Worm (Caenorhabditis elegans) whole organism, L3 larva: Measurements from ENCODE around the gene dnj-1.
A peak's percentile ranks its signal among the peaks of the same experiment; 100 is the strongest.
"Not testable (repeated sequence)": the region's sequence is repeated elsewhere in the genome, so short reads cannot be mapped to it uniquely, and the experiment has no call there.

ENCODE experiments used
- R02D3.7 ChIP-seq: fragments of 150-350 bp; optimal IDR thresholded peaks from 2 replicates; lab custom pipeline; 2014; ENCODE audit warnings: missing biosample characterization, missing genetic modification characterization
- ZK546.5 ChIP-seq: sonication (generic microtip); optimal IDR thresholded peaks from 2 replicates; lab custom pipeline; 2017; ENCODE audit warnings: missing biosample characterization, missing genetic modification characterization
- aly-2 ChIP-seq: fragments of 150-350 bp; optimal IDR thresholded peaks from 2 replicates; lab custom pipeline; 2014; ENCODE audit warnings: missing biosample characterization, missing genetic modification characterization
- ama-1 ChIP-seq: fragments of 150-350 bp; optimal IDR thresholded peaks from 2 replicates; lab custom pipeline; 2018
- ceh-28 ChIP-seq: fragments of 150-350 bp; optimal IDR thresholded peaks from 2 replicates; lab custom pipeline; 2014; ENCODE audit warnings: missing biosample characterization, missing genetic modification reagents, missing genetic modification characterization
- ceh-9 ChIP-seq: sonication (generic microtip); optimal IDR thresholded peaks from 2 replicates; lab custom pipeline; 2018; ENCODE audit warnings: missing biosample characterization, missing genetic modification characterization
- egl-5 ChIP-seq: fragments of 150-350 bp; optimal IDR thresholded peaks from 2 replicates; lab custom pipeline; 2017; ENCODE audit warnings: missing biosample characterization, missing genetic modification reagents, missing genetic modification characterization, inconsistent platforms
- elt-1 ChIP-seq: fragments of 150-350 bp; optimal IDR thresholded peaks from 2 replicates; lab custom pipeline; 2014; ENCODE audit warnings: missing biosample characterization, missing genetic modification characterization
- elt-2 ChIP-seq: sonication (generic microtip); optimal IDR thresholded peaks from 2 replicates; lab custom pipeline; 2016; ENCODE audit warnings: missing genetic modification reagents, mild to moderate bottlenecking, missing genetic modification characterization, missing compliant biosample characterization
- fkh-10 ChIP-seq: sonication (generic microtip); optimal IDR thresholded peaks from 2 replicates; lab custom pipeline; 2017; ENCODE audit warnings: missing biosample characterization, missing genetic modification reagents, missing genetic modification characterization
- fkh-2 ChIP-seq: fragments of 150-350 bp; optimal IDR thresholded peaks from 2 replicates; lab custom pipeline; 2014; ENCODE audit warnings: missing biosample characterization, missing genetic modification reagents, missing genetic modification characterization
- fos-1 ChIP-seq: fragments of 150-350 bp; optimal IDR thresholded peaks from 2 replicates; lab custom pipeline; 2014; ENCODE audit warnings: missing biosample characterization, missing genetic modification characterization
- hmg-11 ChIP-seq: sonication (generic microtip); optimal IDR thresholded peaks from 2 replicates; lab custom pipeline; 2016; ENCODE audit warnings: missing genetic modification characterization, missing compliant biosample characterization
- jun-1 ChIP-seq: fragments of 150-350 bp; optimal IDR thresholded peaks from 2 replicates; lab custom pipeline; 2014; ENCODE audit warnings: missing biosample characterization, missing genetic modification reagents, missing genetic modification characterization
- lin-15B ChIP-seq: fragments of 150-350 bp; optimal IDR thresholded peaks from 2 replicates; lab custom pipeline; 2014; ENCODE audit warnings: missing biosample characterization, missing genetic modification characterization
- lin-39 ChIP-seq: fragments of 150-350 bp; optimal IDR thresholded peaks from 2 replicates; lab custom pipeline; 2018; ENCODE audit warnings: missing biosample characterization, missing genetic modification reagents, missing genetic modification characterization
- mdl-1 ChIP-seq: fragments of 150-350 bp; optimal IDR thresholded peaks from 2 replicates; lab custom pipeline; 2014; ENCODE audit warnings: missing biosample characterization, missing genetic modification characterization
- mml-1 ChIP-seq: fragments of 150-350 bp; sonication (generic microtip); optimal IDR thresholded peaks from 3 replicates; lab custom pipeline; 2014; ENCODE audit warnings: missing biosample characterization, missing genetic modification characterization
- nfya-1 ChIP-seq: sonication (generic microtip); optimal IDR thresholded peaks from 2 replicates; lab custom pipeline; 2017; ENCODE audit warnings: missing genetic modification characterization, mild to moderate bottlenecking, missing compliant biosample characterization, antibody characterized with exemption, moderate library complexity; ENCODE audit not compliant: insufficient read depth
- nhr-11 ChIP-seq: fragments of 150-350 bp; optimal IDR thresholded peaks from 2 replicates; lab custom pipeline; 2014; ENCODE audit warnings: missing biosample characterization, missing genetic modification characterization
- nhr-23 ChIP-seq: fragments of 150-350 bp; optimal IDR thresholded peaks from 2 replicates; lab custom pipeline; 2014; ENCODE audit warnings: missing biosample characterization, missing genetic modification reagents, missing genetic modification characterization
- nhr-237 ChIP-seq: fragments of 150-350 bp; optimal IDR thresholded peaks from 2 replicates; lab custom pipeline; 2014; ENCODE audit warnings: missing biosample characterization, missing genetic modification characterization
- nhr-25 ChIP-seq: sonication (generic microtip); optimal IDR thresholded peaks from 2 replicates; lab custom pipeline; 2017; ENCODE audit warnings: missing biosample characterization, missing genetic modification characterization
- nhr-28 ChIP-seq: fragments of 150-350 bp; optimal IDR thresholded peaks from 2 replicates; lab custom pipeline; 2014; ENCODE audit warnings: missing biosample characterization, missing genetic modification characterization
- nhr-67 ChIP-seq: fragments of 150-350 bp; optimal IDR thresholded peaks from 2 replicates; lab custom pipeline; 2014; ENCODE audit warnings: missing biosample characterization, missing genetic modification characterization
- nhr-77 ChIP-seq: fragments of 150-350 bp; optimal IDR thresholded peaks from 2 replicates; lab custom pipeline; 2014; ENCODE audit warnings: missing biosample characterization, missing genetic modification characterization
- pha-4 ChIP-seq: fragments of 150-350 bp; optimal IDR thresholded peaks from 2 replicates; lab custom pipeline; 2014; ENCODE audit warnings: missing biosample characterization, missing genetic modification reagents, missing genetic modification characterization
- pqm-1 ChIP-seq: fragments of 150-350 bp; optimal IDR thresholded peaks from 2 replicates; lab custom pipeline; 2017; ENCODE audit warnings: missing biosample characterization, missing genetic modification characterization, inconsistent platforms
- skn-1 ChIP-seq: fragments of 150-350 bp; optimal IDR thresholded peaks from 2 replicates; lab custom pipeline; 2014; ENCODE audit warnings: missing biosample characterization, missing genetic modification characterization
- snpc-4 ChIP-seq: fragments of 150-350 bp; optimal IDR thresholded peaks from 2 replicates; lab custom pipeline; 2014; ENCODE audit warnings: missing biosample characterization, missing genetic modification characterization
- tbx-2 ChIP-seq: sonication (generic microtip); optimal IDR thresholded peaks from 2 replicates; lab custom pipeline; 2016; ENCODE audit warnings: mild to moderate bottlenecking, missing genetic modification characterization, missing compliant biosample characterization
- unc-39 ChIP-seq: sonication (generic microtip); optimal IDR thresholded peaks from 4 replicates; lab custom pipeline; 2017; ENCODE audit warnings: missing biosample characterization, missing genetic modification characterization
- ztf-4 ChIP-seq: fragments of 150-350 bp; optimal IDR thresholded peaks from 2 replicates; lab custom pipeline; 2014; ENCODE audit warnings: missing biosample characterization, missing genetic modification characterization

Gene dnj-1

DNA sequence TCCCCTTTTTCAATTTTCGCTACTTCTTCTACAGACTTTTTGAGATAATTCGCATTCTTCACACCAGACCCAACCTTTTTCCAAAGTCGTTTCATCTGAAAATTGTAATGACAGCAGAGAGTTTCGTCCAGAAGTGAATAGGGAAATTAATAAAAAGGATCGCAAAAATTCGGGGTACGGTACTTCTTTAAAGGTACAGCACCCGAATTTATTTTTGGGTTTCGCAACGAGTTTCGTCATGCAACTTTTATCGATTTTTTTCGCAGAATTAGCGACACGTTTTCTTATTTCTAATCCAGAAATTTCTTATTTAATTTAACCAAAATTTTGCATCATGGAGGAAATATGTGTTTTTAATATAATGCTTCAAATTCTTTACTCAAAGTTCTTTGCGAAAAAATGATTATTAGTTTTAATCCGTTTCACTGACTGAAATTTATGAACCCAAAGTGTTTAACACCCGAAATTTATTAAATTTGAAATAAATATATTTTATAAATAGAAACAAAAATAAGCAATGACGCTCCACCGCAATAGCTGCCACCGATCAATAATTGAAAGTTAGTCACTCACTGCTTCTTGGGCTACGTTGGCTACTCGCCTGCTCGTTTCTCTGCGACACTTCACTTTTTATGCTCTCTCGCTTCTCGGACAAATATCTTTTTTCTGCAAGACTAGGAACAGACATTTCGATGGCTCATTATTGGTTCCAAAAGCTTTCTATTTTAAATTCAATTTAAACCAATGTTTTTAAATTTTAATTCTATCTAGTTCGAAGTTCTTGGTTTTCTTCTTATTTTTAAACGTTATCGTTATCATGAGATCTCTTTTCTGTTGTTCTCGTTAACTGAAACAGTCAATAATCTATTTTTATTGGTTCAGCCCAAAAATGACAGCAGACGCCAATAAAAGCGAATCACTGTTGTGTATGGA lies at the start of gene dnj-1, which contains the start of gene B0035.15:
TSS of gene dnj-1 (plus strand) at position 883 of the 933 bp plus-strand sequence.
TSS of gene B0035.15 (minus strand) at position 99 of the 933 bp plus-strand sequence.
- peak; percentile 6 for TF ChIP-seq egl-5 (tag; lab: Kevin White, UChicago)
- peak; percentile 7 for TF ChIP-seq elt-2 (tag; lab: Kevin White, UChicago)
- TF ChIP-seq nhr-77 (tag; lab: Kevin White, UChicago): no peak
- TF ChIP-seq lin-15B (tag; lab: Kevin White, UChicago): peak; percentile 73
- peak; percentile 63 for TF ChIP-seq pha-4 (tag; lab: Kevin White, UChicago)
- TF ChIP-seq elt-1 (tag; lab: Kevin White, UChicago): no peak
- TF ChIP-seq unc-39 (tag; lab: Kevin White, UChicago): no peak
- TF ChIP-seq lin-39 (tag; lab: Kevin White, UChicago): peak; percentile 27
- TF ChIP-seq fos-1: no peak
- TF ChIP-seq nhr-23 (tag; lab: Kevin White, UChicago): peak; percentile 0
- TF ChIP-seq ceh-28 (tag; lab: Kevin White, UChicago): peak; percentile 57
- TF ChIP-seq snpc-4 (tag; lab: Kevin White, UChicago): peak; percentile 33
- TF ChIP-seq nhr-28 (tag; lab: Kevin White, UChicago): no peak
- no peak for TF ChIP-seq ZK546.5 (tag; lab: Kevin White, UChicago)
- TF ChIP-seq nfya-1 (tag; lab: Kevin White, UChicago): peak; percentile 74
- TF ChIP-seq mml-1 (tag; lab: Kevin White, UChicago): no peak
- TF ChIP-seq tbx-2 (tag; lab: Kevin White, UChicago): no peak
- TF ChIP-seq ztf-4 (tag; lab: Kevin White, UChicago): no peak
- TF ChIP-seq R02D3.7: no peak
- TF ChIP-seq hmg-11: peak; percentile 57
- TF ChIP-seq jun-1 (tag; lab: Kevin White, UChicago): no peak
- no peak for TF ChIP-seq fkh-2 (tag; lab: Kevin White, UChicago)
- no peak for TF ChIP-seq ceh-9
- no peak for TF ChIP-seq nhr-25 (tag; lab: Kevin White, UChicago)
- TF ChIP-seq fkh-10 (GFP tag; lab: Kevin White, UChicago): no peak
- TF ChIP-seq nhr-11 (tag; lab: Kevin White, UChicago): no peak

DNA sequence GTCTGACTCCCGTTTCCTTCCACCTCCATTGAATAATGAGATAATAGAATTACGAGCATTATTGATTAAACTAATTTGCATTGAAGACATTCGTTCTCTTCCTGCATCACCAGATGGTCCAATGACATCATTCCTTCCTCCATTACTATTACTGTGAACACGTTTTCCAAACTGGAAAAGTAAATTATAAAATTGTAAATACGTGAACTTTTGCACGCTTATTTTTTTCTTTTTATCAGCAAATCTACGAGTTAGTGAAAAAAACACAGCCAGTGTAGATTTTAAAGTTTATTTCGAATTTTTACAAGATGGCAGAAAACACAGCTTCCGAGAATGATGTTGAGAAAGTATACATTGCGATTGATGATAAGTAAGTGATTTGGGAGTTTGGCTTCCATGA lies 45.1 kb upstream of the dnj-1 start, which contains the start of gene C05C12.1:
TSS of gene C05C12.1 (plus strand) at position 301 of the 400 bp plus-strand sequence.
- TF ChIP-seq ztf-4, skn-1, fkh-2 (tag; lab: Kevin White, UChicago): not testable (repeated sequence)
- TF ChIP-seq, all 47 proteins: peak for 0; not testable (repeated sequence) for 47

- TF ChIP-seq unc-39 (tag; lab: Kevin White, UChicago) (no peak), nhr-77 (tag; lab: Kevin White, UChicago) (no peak), aly-2 (tag; lab: Kevin White, UChicago) (no peak), elt-2 (tag; lab: Kevin White, UChicago) (peak; percentile 89), pqm-1 (tag; lab: Kevin White, UChicago) (peak; percentile 64), jun-1 (tag; lab: Kevin White, UChicago) (peak; percentile 63)
- TF ChIP-seq, all 47 proteins: peak for 3
Measured at ce11 chrIV:11257476-11257875, 41.4 kb upstream of the dnj-1 start.

DNA sequence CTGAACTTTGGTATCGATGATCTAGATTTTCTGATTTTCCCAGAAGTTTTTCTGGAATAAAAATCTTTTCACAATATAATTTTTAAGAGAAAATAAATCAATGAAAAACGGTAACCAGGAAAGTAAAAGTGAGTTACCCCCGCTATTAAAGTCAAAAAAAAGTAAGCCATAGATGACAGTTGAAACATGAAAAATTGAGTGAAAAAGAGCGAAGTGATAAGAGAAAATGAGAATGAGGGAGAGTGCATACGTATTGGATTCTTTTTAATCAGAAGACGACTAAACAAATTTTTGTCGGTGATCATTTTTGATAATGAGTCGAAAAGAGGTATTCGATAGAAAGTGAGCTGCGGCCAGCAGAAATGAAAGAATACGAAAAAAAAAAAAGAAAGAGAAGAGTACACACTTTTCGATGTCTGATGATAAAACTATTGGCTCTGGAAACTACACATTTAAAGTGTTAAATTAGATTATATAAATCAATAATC lies 39.3 kb upstream of the dnj-1 start, which contains the start of gene gtl-1:
TSS of gene gtl-1 (minus strand) at position 51 of the 488 bp plus-strand sequence.
- no peak for TF ChIP-seq nhr-237 (tag; lab: Kevin White, UChicago)
- TF ChIP-seq nhr-25 (tag; lab: Kevin White, UChicago): no peak
- no peak for TF ChIP-seq ama-1 (lab: Kevin White, UChicago)
- TF ChIP-seq pha-4 (tag; lab: Kevin White, UChicago): peak; percentile 8
- TF ChIP-seq nhr-67 (tag; lab: Kevin White, UChicago): no peak
- no peak for TF ChIP-seq lin-39 (tag; lab: Kevin White, UChicago)
- TF ChIP-seq egl-5 (tag; lab: Kevin White, UChicago): no peak
- no peak for TF ChIP-seq tbx-2 (tag; lab: Kevin White, UChicago)
- TF ChIP-seq elt-2 (tag; lab: Kevin White, UChicago): peak; percentile 87
- no peak for TF ChIP-seq hmg-11
- no peak for TF ChIP-seq aly-2 (tag; lab: Kevin White, UChicago)
- no peak for TF ChIP-seq nhr-23 (tag; lab: Kevin White, UChicago)
- peak; percentile 27 for TF ChIP-seq pqm-1 (tag; lab: Kevin White, UChicago)
- TF ChIP-seq mdl-1 (tag; lab: Kevin White, UChicago): no peak
